Fruit fly (Drosophila melanogaster) whole organism, embryonic: ENCODE results near the gene CG13409.

ENCODE experiments used
- BtbVII ChIP-seq: fragments of 200-800 bp; sonication (Bioruptor generic); optimal IDR thresholded peaks from 3 replicates; lab custom pipeline; 2017; ENCODE audit warnings: missing biosample characterization, mild to moderate bottlenecking, missing genetic modification characterization
- CG1024 ChIP-seq: fragments of 200-800 bp; sonication (Bioruptor generic); IDR thresholded peaks from 2 replicates; pipeline ENCODE4 v1.3.6; 2022; ENCODE audit warnings: missing biosample characterization, missing genetic modification characterization
- CG10274 ChIP-seq: fragments of 200-800 bp; sonication (Bioruptor generic); optimal IDR thresholded peaks from 3 replicates; lab custom pipeline; 2017; ENCODE audit warnings: missing biosample characterization, mild to moderate bottlenecking, missing genetic modification characterization
- CG10321 ChIP-seq: fragments of 200-800 bp; sonication (Bioruptor generic); IDR thresholded peaks from 2 replicates; pipeline ENCODE4 v1.3.6; 2022; ENCODE audit warnings: missing biosample characterization, missing genetic modification characterization
- CG11456 ChIP-seq: fragments of 200-800 bp; sonication (Bioruptor generic); IDR thresholded peaks from 3 replicates; pipeline ENCODE4 v1.3.6; 2022; ENCODE audit warnings: missing biosample characterization, missing genetic modification characterization
- CG13775 ChIP-seq: fragments of 200-800 bp; sonication (Bioruptor generic); optimal IDR thresholded peaks from 3 replicates; lab custom pipeline; 2017; ENCODE audit warnings: missing biosample characterization, mild to moderate bottlenecking, missing genetic modification characterization
- CG14710 ChIP-seq: fragments of 200-800 bp; sonication (Bioruptor generic); optimal IDR thresholded peaks from 3 replicates; lab custom pipeline; 2019; ENCODE audit warnings: missing biosample characterization, mild to moderate bottlenecking, missing genetic modification characterization, moderate library complexity
- CG17568 ChIP-seq: fragments of 200-800 bp; sonication (Bioruptor generic); optimal IDR thresholded peaks from 2 replicates; lab custom pipeline; 2018; ENCODE audit warnings: missing biosample characterization, mild to moderate bottlenecking, missing genetic modification characterization, moderate library complexity
- CG17612 ChIP-seq: fragments of 200-800 bp; sonication (Bioruptor generic); IDR thresholded peaks from 2 replicates; pipeline ENCODE4 v1.3.6; 2022; ENCODE audit warnings: missing biosample characterization, missing genetic modification characterization
- CG18262 ChIP-seq: fragments of 200-800 bp; optimal IDR thresholded peaks from 3 replicates; lab custom pipeline; 2019; ENCODE audit warnings: missing biosample characterization, mild to moderate bottlenecking, missing genetic modification characterization, moderate library complexity
- CG1832 ChIP-seq: fragments of 200-800 bp; sonication (Bioruptor generic); optimal IDR thresholded peaks from 2 replicates; lab custom pipeline; 2017; ENCODE audit warnings: missing biosample characterization, mild to moderate bottlenecking, missing genetic modification characterization, inconsistent platforms
- CG31365 ChIP-seq: fragments of 200-800 bp; sonication (Bioruptor generic); optimal IDR thresholded peaks from 2 replicates; lab custom pipeline; 2018; ENCODE audit warnings: missing biosample characterization, mild to moderate bottlenecking, missing genetic modification characterization
- CG34422 ChIP-seq: fragments of 200-800 bp; sonication (Bioruptor generic); IDR thresholded peaks from 3 replicates; pipeline ENCODE4 v1.3.6; 2022; ENCODE audit warnings: missing biosample characterization, missing genetic modification characterization
- CG3838 ChIP-seq: fragments of 200-800 bp; sonication (Bioruptor generic); optimal IDR thresholded peaks from 3 replicates; lab custom pipeline; 2016; ENCODE audit warnings: missing biosample characterization, missing genetic modification characterization
- CG7963 ChIP-seq: fragments of 200-800 bp; sonication (Bioruptor generic); IDR thresholded peaks from 3 replicates; pipeline ENCODE4 v1.3.6; 2022; ENCODE audit warnings: missing biosample characterization, missing genetic modification characterization; ENCODE audit not compliant: partially characterized antibody
- CG8281 ChIP-seq: fragments of 200-800 bp; sonication (Bioruptor generic); optimal IDR thresholded peaks from 2 replicates; lab custom pipeline; 2018; ENCODE audit warnings: missing biosample characterization, mild to moderate bottlenecking, missing genetic modification characterization, moderate library complexity
- CG8478 ChIP-seq: fragments of >200 bp; optimal IDR thresholded peaks from 2 replicates; lab custom pipeline; 2018
- CG8924 ChIP-seq: fragments of 200-800 bp; optimal IDR thresholded peaks from 3 replicates; lab custom pipeline; 2019; ENCODE audit warnings: missing biosample characterization, mild to moderate bottlenecking, missing genetic modification characterization, moderate library complexity
- CG9609 ChIP-seq: fragments of 200-800 bp; sonication (Bioruptor generic); optimal IDR thresholded peaks from 3 replicates; lab custom pipeline; 2016; ENCODE audit warnings: missing biosample characterization, missing genetic modification characterization
- CG9817 ChIP-seq: fragments of 200-800 bp; sonication (Bioruptor generic); optimal IDR thresholded peaks from 2 replicates; lab custom pipeline; 2018; ENCODE audit warnings: missing biosample characterization, mild to moderate bottlenecking, missing genetic modification characterization, moderate library complexity
- Dbx ChIP-seq: fragments of 200-800 bp; sonication (Bioruptor generic); IDR thresholded peaks from 3 replicates; pipeline ENCODE4 v1.3.6; 2022; ENCODE audit warnings: missing biosample characterization, missing genetic modification characterization
- Dek ChIP-seq: fragments of 200-800 bp; sonication (Bioruptor generic); optimal IDR thresholded peaks from 3 replicates; lab custom pipeline; 2019; ENCODE audit warnings: missing biosample characterization, mild to moderate bottlenecking, missing genetic modification characterization, moderate library complexity
- Gsc ChIP-seq: fragments of 200-800 bp; sonication (Bioruptor generic); IDR thresholded peaks from 2 replicates; pipeline ENCODE4 v1.3.6; 2022; ENCODE audit warnings: missing biosample characterization, missing genetic modification characterization
- H2.0 ChIP-seq: fragments of 200-800 bp; sonication (Bioruptor generic); IDR thresholded peaks from 2 replicates; pipeline ENCODE4 v1.3.6; 2022; ENCODE audit warnings: missing biosample characterization, missing genetic modification characterization
- Hand ChIP-seq: fragments of 200-800 bp; sonication (Bioruptor generic); optimal IDR thresholded peaks from 2 replicates; lab custom pipeline; 2017; ENCODE audit warnings: mild to moderate bottlenecking, missing biosample characterization, missing genetic modification reagents, missing genetic modification characterization
- Lhr ChIP-seq: fragments of 200-800 bp; sonication (Bioruptor generic); optimal IDR thresholded peaks from 3 replicates; lab custom pipeline; 2017; ENCODE audit warnings: mild to moderate bottlenecking, missing biosample characterization, missing genetic modification reagents, missing genetic modification characterization
- MTF-1 ChIP-seq: fragments of 200-800 bp; sonication (Bioruptor generic); optimal IDR thresholded peaks from 2 replicates; lab custom pipeline; 2018; ENCODE audit warnings: missing biosample characterization, mild to moderate bottlenecking, missing genetic modification characterization, borderline replicate concordance
- NC2α ChIP-seq: fragments of 200-800 bp; sonication (Bioruptor generic); optimal IDR thresholded peaks from 2 replicates; lab custom pipeline; 2016; ENCODE audit warnings: missing biosample characterization, missing genetic modification characterization
- NK7.1 ChIP-seq: fragments of 200-800 bp; sonication (Bioruptor generic); optimal IDR thresholded peaks from 3 replicates; lab custom pipeline; 2016; ENCODE audit warnings: missing biosample characterization, missing genetic modification characterization
- Nf-YC ChIP-seq: fragments of 200-800 bp; optimal IDR thresholded peaks from 3 replicates; lab custom pipeline; 2019; ENCODE audit warnings: missing biosample characterization, mild to moderate bottlenecking, missing genetic modification characterization, moderate library complexity
- Six4 ChIP-seq: fragments of 200-800 bp; sonication (Bioruptor generic); optimal IDR thresholded peaks from 2 replicates; lab custom pipeline; 2016; ENCODE audit warnings: missing biosample characterization, missing genetic modification characterization
- al ChIP-seq: fragments of 200-800 bp; sonication (Bioruptor generic); IDR thresholded peaks from 2 replicates; pipeline ENCODE4 v1.3.6; 2022; ENCODE audit warnings: missing biosample characterization, missing genetic modification characterization
- bcd ChIP-seq: fragments of 200-800 bp; sonication (Bioruptor generic); optimal IDR thresholded peaks from 2 replicates; lab custom pipeline; 2017; ENCODE audit warnings: missing biosample characterization, mild to moderate bottlenecking, missing genetic modification characterization
- crp ChIP-seq, 2 experiments: fragments of 200-800 bp; sonication (Bioruptor generic); optimal IDR thresholded peaks; 2 replicates in 1 of 2; 3 replicates in 1 of 2; lab custom pipeline; 2017; ENCODE audit warnings: missing biosample characterization in 2 of 2, missing genetic modification characterization in 2 of 2, mild to moderate bottlenecking in 1 of 2, moderate library complexity in 1 of 2
- da ChIP-seq: fragments of 200-800 bp; sonication (Bioruptor generic); optimal IDR thresholded peaks from 2 replicates; lab custom pipeline; 2016; ENCODE audit warnings: missing biosample characterization, missing genetic modification characterization
- danr ChIP-seq: fragments of 200-800 bp; sonication (Bioruptor generic); IDR thresholded peaks from 2 replicates; pipeline ENCODE4 v1.3.6; 2022; ENCODE audit warnings: missing biosample characterization, missing genetic modification characterization
- eve ChIP-seq, 2 experiments: fragments of >200 bp; optimal IDR thresholded peaks; 2 replicates each; lab custom pipeline; 2017; ENCODE audit warnings: missing biosample characterization in 2 of 2, missing genetic modification characterization in 2 of 2
- grau ChIP-seq: fragments of 200-800 bp; optimal IDR thresholded peaks from 3 replicates; lab custom pipeline; 2019; ENCODE audit warnings: missing biosample characterization, mild to moderate bottlenecking, missing genetic modification characterization, moderate library complexity
- gsb-n ChIP-seq: fragments of 200-800 bp; sonication (Bioruptor generic); optimal IDR thresholded peaks from 3 replicates; lab custom pipeline; 2018; ENCODE audit warnings: missing biosample characterization, mild to moderate bottlenecking, missing genetic modification characterization
- ham ChIP-seq: fragments of 200-800 bp; sonication (Bioruptor generic); IDR thresholded peaks from 2 replicates; pipeline ENCODE4 v1.3.6; 2022; ENCODE audit warnings: missing biosample characterization, missing genetic modification characterization
- hth ChIP-seq: fragments of >200 bp; optimal IDR thresholded peaks from 2 replicates; lab custom pipeline; 2017; ENCODE audit warnings: inconsistent platforms
- kah ChIP-seq: fragments of 200-800 bp; sonication (Bioruptor generic); optimal IDR thresholded peaks from 2 replicates; lab custom pipeline; 2018; ENCODE audit warnings: missing biosample characterization, mild to moderate bottlenecking, missing genetic modification characterization
- lab ChIP-seq: fragments of 200-800 bp; sonication (Bioruptor generic); optimal IDR thresholded peaks from 3 replicates; lab custom pipeline; 2017; ENCODE audit warnings: missing biosample characterization, missing genetic modification characterization, mild to moderate bottlenecking, moderate library complexity, missing genetic modification reagents
- maf-S ChIP-seq: fragments of 200-800 bp; sonication (Bioruptor generic); optimal IDR thresholded peaks from 2 replicates; lab custom pipeline; 2016; ENCODE audit warnings: missing biosample characterization, missing genetic modification characterization
- ranshi ChIP-seq: fragments of 200-800 bp; sonication (Bioruptor generic); IDR thresholded peaks from 2 replicates; pipeline ENCODE4 v1.3.6; 2022; ENCODE audit warnings: missing biosample characterization, missing genetic modification characterization
- run ChIP-seq: fragments of 200-800 bp; sonication (Bioruptor generic); optimal IDR thresholded peaks from 3 replicates; lab custom pipeline; 2018; ENCODE audit warnings: missing biosample characterization, mild to moderate bottlenecking, missing genetic modification characterization
- scrt ChIP-seq: fragments of 200-800 bp; sonication (Bioruptor generic); optimal IDR thresholded peaks from 2 replicates; lab custom pipeline; 2018; ENCODE audit warnings: missing biosample characterization, mild to moderate bottlenecking, missing genetic modification characterization, moderate library complexity
- shn ChIP-seq: fragments of 200-800 bp; sonication (Bioruptor generic); optimal IDR thresholded peaks from 3 replicates; lab custom pipeline; 2016; ENCODE audit warnings: missing biosample characterization, missing genetic modification characterization
- twi ChIP-seq: fragments of 200-800 bp; optimal IDR thresholded peaks from 2 replicates; lab custom pipeline; 2019; ENCODE audit warnings: missing biosample characterization, mild to moderate bottlenecking, missing genetic modification characterization, moderate library complexity
- wor ChIP-seq: fragments of 200-800 bp; sonication (Bioruptor generic); IDR thresholded peaks from 2 replicates; pipeline ENCODE4 v1.3.6; 2022; ENCODE audit warnings: missing biosample characterization, missing genetic modification characterization
- zf30C ChIP-seq: fragments of 200-800 bp; sonication (Bioruptor generic); optimal IDR thresholded peaks from 3 replicates; lab custom pipeline; 2018; ENCODE audit warnings: missing biosample characterization, mild to moderate bottlenecking, missing genetic modification characterization
- zfh2 ChIP-seq: fragments of 200-800 bp; sonication (Bioruptor generic); optimal IDR thresholded peaks from 2 replicates; lab custom pipeline; 2016; ENCODE audit warnings: missing biosample characterization, missing genetic modification characterization

Gene CG13409

dm6 chr3R:21992909-21993308 lies 38.8 kb downstream of the CG13409 start (continued):
- TF ChIP-seq CG10274 (GFP tag; lab: Kevin White, UChicago) (no peak), maf-S (GFP tag; lab: Kevin White, UChicago) (no peak), CG7963 (GFP tag; lab: Robert Waterston, UW) (no peak), CG8281 (tag; lab: Kevin White, UChicago) (no peak), CG17612 (no peak), CG9609 (GFP tag; lab: Kevin White, UChicago) (peak; percentile 16), CG13775 (GFP tag; lab: Kevin White, UChicago) (no peak), da (GFP tag; lab: Kevin White, UChicago) (no peak), al (GFP tag; lab: Robert Waterston, UW) (peak; percentile 63), CG3838 (no peak), bcd (peak; percentile 18), ham (GFP tag; lab: Robert Waterston, UW) (no peak), run (no peak), zf30C (GFP tag; lab: Kevin White, UChicago) (no peak), CG34422 (GFP tag; lab: Robert Waterston, UW) (peak; percentile 29; the same call in 1 of the 3 replicates), shn (GFP tag; lab: Kevin White, UChicago) (no peak), CG14710 (no peak), wor (GFP tag; lab: Robert Waterston, UW) (no peak), danr (GFP tag; lab: Robert Waterston, UW) (peak; percentile 32; the same call in 1 of the 2 replicates), ranshi (no peak), Lhr (no peak), zfh2 (GFP tag; lab: Kevin White, UChicago) (no peak), crp (GFP tag; optimal IDR thresholded peaks at IDR 0.05; lab: Kevin White, UChicago) (no peak), H2.0 (GFP tag; lab: Robert Waterston, UW) (peak; percentile 57; the same call in 1 of the 2 replicates), Six4 (GFP tag; lab: Kevin White, UChicago) (no peak), lab (GFP tag; lab: Kevin White, UChicago) (peak; percentile 32), eve (GFP tag; optimal IDR thresholded peaks at IDR 0.05; lab: Kevin White, UChicago) (no peak), gsb-n (tag; lab: Kevin White, UChicago) (no peak), hth (lab: Kevin White, UChicago) (no peak), CG17568 (GFP tag; lab: Kevin White, UChicago) (no peak), CG18262 (tag; lab: Kevin White, UChicago) (no peak), Dbx (no peak), grau (tag; lab: Kevin White, UChicago) (peak; percentile 68), CG8924 (tag; lab: Kevin White, UChicago) (no peak), Hand (GFP tag; lab: Kevin White, UChicago) (no peak), CG9817 (peak; percentile 37), twi (tag; lab: Kevin White, UChicago) (no peak), CG8478 (lab: Kevin White, UChicago) (no peak), CG11456 (peak; percentile 75), CG31365 (no peak), NK7.1 (GFP tag; lab: Kevin White, UChicago) (no peak), scrt (no peak), CG1832 (GFP tag; lab: Kevin White, UChicago) (no peak), MTF-1 (GFP tag; lab: Kevin White, UChicago) (no peak), Gsc (GFP tag; lab: Robert Waterston, UW) (0 out of 2 replicates have a peak, but pooled peaks have one; percentile 28), kah (no peak), CG1024 (GFP tag; lab: Robert Waterston, UW) (0 out of 2 replicates have a peak, but pooled peaks have one; percentile 9), Dek (tag; lab: Kevin White, UChicago) (no peak), NC2α (GFP tag; lab: Kevin White, UChicago) (no peak), CG10321 (no peak), Nf-YC (tag; lab: Kevin White, UChicago) (no peak), BtbVII (GFP tag; lab: Kevin White, UChicago) (no peak)
